Comparison of ENCODE assay signal across 2 fruit fly cellular contexts in the genomic region with DNA sequence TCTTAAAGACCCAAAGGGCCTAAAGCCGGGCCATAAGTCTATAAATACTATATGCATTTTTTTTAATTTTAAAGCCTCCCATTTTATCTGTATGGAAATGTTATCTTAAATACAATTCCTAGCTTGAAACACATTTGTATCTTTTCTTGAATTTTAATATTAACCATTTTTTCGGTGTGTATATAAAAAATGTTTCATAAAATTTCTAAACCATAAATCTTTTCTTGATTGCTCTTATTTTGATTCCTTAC.
TF ChIP-seq lines count a peak whose summit lies in the region.

No protein-coding gene starts in this region.

TF ChIP-seq in whole organism, prepupa, 60 proteins besides CTCF, POLR2A, EP300 and RAD21:
- TF ChIP-seq CG6276 (GFP tag; optimal IDR thresholded peaks at IDR 0.05; lab: Kevin White, UChicago) (no peak), Gug (GFP tag; IDR thresholded peaks at IDR 0.05; lab: Robert Waterston, UW) (no peak), cyc (GFP tag; optimal IDR thresholded peaks at IDR 0.05; lab: Kevin White, UChicago) (no peak), achi (GFP tag; optimal IDR thresholded peaks at IDR 0.05; lab: Kevin White, UChicago) (peak; percentile 4), eg (GFP tag; IDR thresholded peaks at IDR 0.05; lab: Robert Waterston, UW) (no peak), Eip75B (GFP tag; optimal IDR thresholded peaks at IDR 0.05; lab: Kevin White, UChicago) (no peak), Eip78C (GFP tag; lab: Kevin White, UChicago) (peak; percentile 56)

TF ChIP-seq in whole organism, pupa, 21 proteins besides CTCF, POLR2A, EP300 and RAD21:
- TF ChIP-seq CG4496 (GFP tag; IDR thresholded peaks at IDR 0.05; lab: Robert Waterston, UW): no peak
- no peak for TF ChIP-seq Pif1B (GFP tag; optimal IDR thresholded peaks at IDR 0.05; lab: Kevin White, UChicago)
- TF ChIP-seq CG34367 (tag; optimal IDR thresholded peaks at IDR 0.05; lab: Kevin White, UChicago): no peak
- peak; percentile 55 for TF ChIP-seq CG8159 (tag; optimal IDR thresholded peaks at IDR 0.05; lab: Kevin White, UChicago)
- no peak for TF ChIP-seq Snoo (tag; optimal IDR thresholded peaks at IDR 0.05; lab: Kevin White, UChicago)
- no peak for TF ChIP-seq rn (GFP tag; IDR thresholded peaks at IDR 0.05; lab: Robert Waterston, UW)
- TF ChIP-seq gl (tag; optimal IDR thresholded peaks at IDR 0.05; lab: Kevin White, UChicago): no peak
- TF ChIP-seq CG10348 (GFP tag; IDR thresholded peaks at IDR 0.05; lab: Robert Waterston, UW): no peak
- peak; percentile 6 for TF ChIP-seq CG15710 (tag; optimal IDR thresholded peaks at IDR 0.05; lab: Kevin White, UChicago)
- peak; percentile 58 for TF ChIP-seq D1 (tag; optimal IDR thresholded peaks at IDR 0.05; lab: Kevin White, UChicago)
- TF ChIP-seq CG9948 (tag; optimal IDR thresholded peaks at IDR 0.05; lab: Kevin White, UChicago): peak; percentile 42
- TF ChIP-seq CG17806 (tag; optimal IDR thresholded peaks at IDR 0.05; lab: Kevin White, UChicago): peak; percentile 19
- no peak for TF ChIP-seq Pif1A (GFP tag; optimal IDR thresholded peaks at IDR 0.05; lab: Kevin White, UChicago)
